Worm (Caenorhabditis elegans): ENCODE measurements around the gene str-171.
"Not testable (repeated sequence)": the region's sequence is repeated elsewhere in the genome, so short reads cannot be mapped to it uniquely, and the experiment has no call there.

DNA sequence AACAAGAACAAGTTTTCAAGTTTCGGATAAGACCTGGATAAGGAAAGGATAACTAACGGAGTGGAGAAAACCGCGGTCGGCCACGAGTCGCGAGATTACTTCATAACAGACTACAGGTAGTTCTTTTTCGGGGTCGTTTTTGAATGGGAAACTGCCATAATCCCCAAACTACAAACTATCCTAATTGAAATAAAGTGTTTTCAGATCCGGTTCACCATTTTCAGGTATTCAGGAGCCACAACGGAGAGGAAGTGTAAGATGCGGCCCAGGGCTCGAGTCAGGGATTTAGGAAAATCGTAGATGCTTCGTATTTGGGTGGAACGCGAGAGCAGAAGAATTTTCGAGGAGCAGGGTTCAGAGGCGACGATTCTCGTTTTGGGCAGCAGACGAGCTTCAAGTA, 16.4 kb downstream of the str-171 start, which contains the start of gene T01G5.8:
- not testable (repeated sequence) for TF ChIP-seq dpl-1 (GFP tag; optimal IDR thresholded peaks at IDR 0.05); nhr-76 (tag; optimal IDR thresholded peaks at IDR 0.05); nhr-237 (tag; optimal IDR thresholded peaks at IDR 0.05); lin-35 (GFP tag; optimal IDR thresholded peaks at IDR 0.05)

All from whole organism, L1 larva.